Fruit fly (Drosophila melanogaster): ENCODE data around the gene CG6678.
A peak's percentile ranks its signal among the peaks of the same experiment; 100 is the strongest.

CG6678 gene

dm6 chr3R:21852579-21853233, 34.1 kb upstream of the CG6678 start (continued):
- TF ChIP-seq CG13296 (GFP tag; optimal IDR thresholded peaks at IDR 0.05) (peak; percentile 15), CG11560 (tag; IDR thresholded peaks at IDR 0.05) (no peak), Mad (GFP tag; optimal IDR thresholded peaks at IDR 0.05) (no peak), CG17802 (tag; optimal IDR thresholded peaks at IDR 0.05) (no peak), Dip3 (GFP tag; optimal IDR thresholded peaks at IDR 0.05) (peak; percentile 18), ase (GFP tag; IDR thresholded peaks at IDR 0.05) (no peak), cas (GFP tag; IDR thresholded peaks at IDR 0.05) (no peak), emc (GFP tag; optimal IDR thresholded peaks at IDR 0.05) (no peak), CG9876 (GFP tag; optimal IDR thresholded peaks at IDR 0.05) (no peak), CG2875 (GFP tag; optimal IDR thresholded peaks at IDR 0.05) (no peak), fu2 (GFP tag; optimal IDR thresholded peaks at IDR 0.05) (no peak), CG10979 (tag; optimal IDR thresholded peaks at IDR 0.05) (peak; percentile 23), Taf1 (GFP tag; IDR thresholded peaks at IDR 0.05) (no peak), eyg (GFP tag; optimal IDR thresholded peaks at IDR 0.05) (no peak), fru (optimal IDR thresholded peaks at IDR 0.05) (no peak), CoRest (tag; optimal IDR thresholded peaks at IDR 0.05) (peak; percentile 14), sob (GFP tag; IDR thresholded peaks at IDR 0.05) (no peak), CG1233 (GFP tag; optimal IDR thresholded peaks at IDR 0.05) (no peak), cwo (GFP tag; optimal IDR thresholded peaks at IDR 0.05) (peak; percentile 5), dimm (GFP tag; IDR thresholded peaks at IDR 0.05) (no peak), ERR (GFP tag; optimal IDR thresholded peaks at IDR 0.05) (no peak), sens-2 (GFP tag; IDR thresholded peaks at IDR 0.05) (no peak), CG7928 (GFP tag; optimal IDR thresholded peaks at IDR 0.05) (no peak), pnt (GFP tag; optimal IDR thresholded peaks at IDR 0.05) (no peak), Scr (GFP tag; IDR thresholded peaks at IDR 0.05; ENCODE audit: partially characterized antibody) (no peak), Adf1 (GFP tag; IDR thresholded peaks at IDR 0.05) (no peak), Sox102F (GFP tag; optimal IDR thresholded peaks at IDR 0.05) (no peak), CG30020 (tag; optimal IDR thresholded peaks at IDR 0.05) (no peak), HLHmδ (GFP tag; optimal IDR thresholded peaks at IDR 0.05) (no peak), CG10959 (GFP tag; IDR thresholded peaks at IDR 0.05) (no peak), CG16863 (GFP tag; optimal IDR thresholded peaks at IDR 0.05) (no peak), CG31224 (GFP tag; IDR thresholded peaks at IDR 0.05) (no peak), NfI (GFP tag; optimal IDR thresholded peaks at IDR 0.05) (peak; percentile 19), NFAT (GFP tag; IDR thresholded peaks at IDR 0.05) (no peak), HLH4C (GFP tag; IDR thresholded peaks at IDR 0.05; ENCODE audit: partially characterized antibody) (no peak), so (GFP tag; IDR thresholded peaks at IDR 0.05) (no peak), CG13894 (tag; optimal IDR thresholded peaks at IDR 0.05) (no peak), CG6272 (GFP tag; IDR thresholded peaks at IDR 0.05) (no peak), CG13123 (GFP tag; optimal IDR thresholded peaks at IDR 0.05) (no peak), CG10267 (tag; optimal IDR thresholded peaks at IDR 0.05) (peak; percentile 6), twi (tag; optimal IDR thresholded peaks at IDR 0.05) (no peak), HLH54F (GFP tag; optimal IDR thresholded peaks at IDR 0.05) (peak; percentile 3), nom (GFP tag; optimal IDR thresholded peaks at IDR 0.05) (no peak), ewg (GFP tag; optimal IDR thresholded peaks at IDR 0.05) (no peak), Fer3 (tag; optimal IDR thresholded peaks at IDR 0.05) (peak; percentile 39), CG5953 (GFP tag; IDR thresholded peaks at IDR 0.05) (no peak), CG9215 (GFP tag; IDR thresholded peaks at IDR 0.05) (no peak), CG14965 (GFP tag; optimal IDR thresholded peaks at IDR 0.05; ENCODE audit: borderline replicate concordance) (no peak), knrl (GFP tag; IDR thresholded peaks at IDR 0.05; ENCODE audit: partially characterized antibody) (no peak), crc (GFP tag; optimal IDR thresholded peaks at IDR 0.05) (no peak), slp2 (GFP tag; optimal IDR thresholded peaks at IDR 0.05) (no peak)
